Worm (Caenorhabditis elegans) whole organism, mixed stage, embryonic: Measurements from ENCODE around the gene F18E3.10.
"Not testable (repeated sequence)": the region's sequence is repeated elsewhere in the genome, so short reads cannot be mapped to it uniquely, and the experiment has no call there.

Experiments
- M03D4.4 ChIP-seq: sonication (generic microtip); optimal IDR thresholded peaks from 2 replicates; lab custom pipeline; 2017; ENCODE audit warnings: mild to moderate bottlenecking, missing genetic modification characterization, missing compliant biosample characterization
- bed-3 ChIP-seq: fragments of 200-800 bp; sonication (Bioruptor generic); optimal IDR thresholded peaks from 3 replicates; lab custom pipeline; 2018; ENCODE audit warnings: mild to moderate bottlenecking, missing genetic modification characterization, moderate library complexity, missing compliant biosample characterization
- blmp-1 ChIP-seq: fragments of 150-350 bp; optimal IDR thresholded peaks from 2 replicates; lab custom pipeline; 2014; ENCODE audit warnings: missing biosample characterization, missing genetic modification characterization
- ceh-39 ChIP-seq: fragments of 150-350 bp; optimal IDR thresholded peaks from 2 replicates; lab custom pipeline; 2014; ENCODE audit warnings: missing biosample characterization, missing genetic modification characterization
- ceh-43 ChIP-seq: fragments of 200-800 bp; sonication (Bioruptor generic); optimal IDR thresholded peaks from 2 replicates; lab custom pipeline; 2018; ENCODE audit warnings: mild to moderate bottlenecking, missing genetic modification characterization, moderate library complexity, missing compliant biosample characterization
- ceh-83 ChIP-seq: fragments of 200-800 bp; sonication (Bioruptor generic); optimal IDR thresholded peaks from 2 replicates; lab custom pipeline; 2018; ENCODE audit warnings: mild to moderate bottlenecking, missing genetic modification characterization, missing compliant biosample characterization
- drap-1 ChIP-seq: fragments of 200-800 bp; sonication (Bioruptor generic); optimal IDR thresholded peaks from 3 replicates; lab custom pipeline; 2018; ENCODE audit warnings: mild to moderate bottlenecking, missing genetic modification characterization, missing compliant biosample characterization
- elt-1 ChIP-seq: sonication (generic microtip); optimal IDR thresholded peaks from 2 replicates; lab custom pipeline; 2017; ENCODE audit warnings: missing genetic modification characterization, mild to moderate bottlenecking, missing compliant biosample characterization, antibody characterized with exemption, moderate library complexity, borderline replicate concordance; ENCODE audit not compliant: insufficient read depth
- elt-3 ChIP-seq: fragments of 150-350 bp; optimal IDR thresholded peaks from 2 replicates; lab custom pipeline; 2014; ENCODE audit warnings: missing biosample characterization, missing genetic modification characterization
- flh-1 ChIP-seq: fragments of 200-800 bp; sonication (Bioruptor generic); optimal IDR thresholded peaks from 2 replicates; lab custom pipeline; 2018; ENCODE audit warnings: mild to moderate bottlenecking, missing genetic modification characterization, moderate library complexity, missing compliant biosample characterization
- ham-2 ChIP-seq: fragments of 200-800 bp; sonication (Bioruptor generic); optimal IDR thresholded peaks from 2 replicates; lab custom pipeline; 2018; ENCODE audit warnings: mild to moderate bottlenecking, missing genetic modification characterization, missing compliant biosample characterization
- lin-13 ChIP-seq: fragments of 150-350 bp; optimal IDR thresholded peaks from 2 replicates; lab custom pipeline; 2014; ENCODE audit warnings: missing biosample characterization, missing genetic modification characterization
- lin-32 ChIP-seq: fragments of 200-800 bp; sonication (Bioruptor generic); optimal IDR thresholded peaks from 2 replicates; lab custom pipeline; 2018; ENCODE audit warnings: mild to moderate bottlenecking, missing genetic modification characterization, missing compliant biosample characterization
- lsy-2 ChIP-seq: fragments of 150-350 bp; optimal IDR thresholded peaks from 2 replicates; lab custom pipeline; 2014; ENCODE audit warnings: missing biosample characterization, missing genetic modification characterization
- mep-1 ChIP-seq: fragments of 150-350 bp; optimal IDR thresholded peaks from 2 replicates; lab custom pipeline; 2017; ENCODE audit warnings: missing biosample characterization, missing genetic modification reagents, missing genetic modification characterization, inconsistent platforms
- nhr-12 ChIP-seq: fragments of 150-350 bp; optimal IDR thresholded peaks from 2 replicates; lab custom pipeline; 2014; ENCODE audit warnings: missing biosample characterization, missing genetic modification characterization
- nhr-237 ChIP-seq: fragments of 150-350 bp; optimal IDR thresholded peaks from 2 replicates; lab custom pipeline; 2014; ENCODE audit warnings: missing biosample characterization, missing genetic modification characterization
- nhr-28 ChIP-seq: fragments of 150-350 bp; optimal IDR thresholded peaks from 2 replicates; lab custom pipeline; 2014; ENCODE audit warnings: missing biosample characterization, missing genetic modification characterization
- nhr-76 ChIP-seq: sonication (generic microtip); optimal IDR thresholded peaks from 2 replicates; lab custom pipeline; 2017; ENCODE audit warnings: missing biosample characterization, missing genetic modification characterization
- pha-4 ChIP-seq: fragments of 150-350 bp; optimal IDR thresholded peaks from 2 replicates; lab custom pipeline; 2018; ENCODE audit warnings: missing biosample characterization, missing genetic modification reagents, missing genetic modification characterization
- sem-2 ChIP-seq: fragments of 200-800 bp; sonication (Bioruptor generic); optimal IDR thresholded peaks from 2 replicates; lab custom pipeline; 2018; ENCODE audit warnings: mild to moderate bottlenecking, missing genetic modification characterization, missing compliant biosample characterization
- snpc-4 ChIP-seq: fragments of 150-350 bp; optimal IDR thresholded peaks from 2 replicates; lab custom pipeline; 2014; ENCODE audit warnings: missing biosample characterization, missing genetic modification characterization
- sptf-1 ChIP-seq: sonication (generic microtip); optimal IDR thresholded peaks from 2 replicates; lab custom pipeline; 2017; ENCODE audit warnings: mild to moderate bottlenecking, missing genetic modification characterization, moderate library complexity, missing compliant biosample characterization
- tbx-8 ChIP-seq: fragments of 200-800 bp; sonication (Bioruptor generic); optimal IDR thresholded peaks from 2 replicates; lab custom pipeline; 2018; ENCODE audit warnings: mild to moderate bottlenecking, missing genetic modification characterization, moderate library complexity, missing compliant biosample characterization
- unc-39 ChIP-seq: fragments of 150-350 bp; optimal IDR thresholded peaks from 2 replicates; lab custom pipeline; 2014; ENCODE audit warnings: missing biosample characterization, missing genetic modification characterization
- unc-62 ChIP-seq: fragments of 150-350 bp; optimal IDR thresholded peaks from 2 replicates; lab custom pipeline; 2014; ENCODE audit warnings: missing biosample characterization, missing genetic modification reagents, missing genetic modification characterization
- ztf-11 ChIP-seq: fragments of 150-350 bp; optimal IDR thresholded peaks from 2 replicates; lab custom pipeline; 2014; ENCODE audit warnings: missing biosample characterization, missing genetic modification characterization

The F18E3.10 gene

ce11 chrV:7446965-7447364 lies 22.7 kb upstream of the F18E3.10 start, which contains the start of gene F25E5.5:
TSS of gene F25E5.5 (plus strand) at chrV:7447265.
- TF ChIP-seq elt-1 (tag; lab: Kevin White, UChicago) (no peak), nhr-237 (no peak), nhr-12 (tag; lab: Kevin White, UChicago) (no peak), unc-62 (GFP tag; lab: Kevin White, UChicago) (no peak), drap-1 (GFP tag; lab: Kevin White, UChicago) (no peak), snpc-4 (no peak), ceh-39 (tag; lab: Kevin White, UChicago) (no peak), sptf-1 (tag; lab: Kevin White, UChicago) (no peak), ceh-83 (GFP tag; lab: Kevin White, UChicago) (no peak), lin-32 (GFP tag; lab: Kevin White, UChicago) (no peak), nhr-76 (tag; lab: Kevin White, UChicago) (no peak), flh-1 (GFP tag; lab: Kevin White, UChicago) (no peak), elt-3 (tag; lab: Kevin White, UChicago) (no peak), ham-2 (GFP tag; lab: Kevin White, UChicago) (no peak), mep-1 (tag; lab: Kevin White, UChicago) (no peak), ceh-43 (GFP tag; lab: Kevin White, UChicago) (no peak)

- TF ChIP-seq elt-1 (tag; lab: Kevin White, UChicago); mep-1 (tag; lab: Kevin White, UChicago); pha-4: not testable (repeated sequence)
Observed at ce11 chrV:7444331-7444730, 20.1 kb upstream of the F18E3.10 start, which contains the start of gene nhr-141. TSS of gene nhr-141 (plus strand) at chrV:7444661.

ce11 chrV:7439807-7440206 lies 15.6 kb upstream of the F18E3.10 start, which contains the start of gene try-13:
TSS of gene try-13 (plus strand) at chrV:7440107.
- no peak for TF ChIP-seq ztf-11
- TF ChIP-seq nhr-28 (tag; lab: Kevin White, UChicago), result no peak
- TF ChIP-seq unc-39 (tag; lab: Kevin White, UChicago), result no peak
- no peak for TF ChIP-seq nhr-237
- TF ChIP-seq M03D4.4, result no peak

- no peak for TF ChIP-seq nhr-237
- no peak for TF ChIP-seq unc-39 (tag; lab: Kevin White, UChicago)
- no peak for TF ChIP-seq sem-2 (GFP tag; lab: Kevin White, UChicago)
- TF ChIP-seq lsy-2, result no peak
- no peak for TF ChIP-seq nhr-28 (tag; lab: Kevin White, UChicago)
- TF ChIP-seq tbx-8 (GFP tag; lab: Kevin White, UChicago), result no peak
- no peak for TF ChIP-seq snpc-4
- TF ChIP-seq drap-1 (GFP tag; lab: Kevin White, UChicago), result no peak
- TF ChIP-seq bed-3 (GFP tag; lab: Kevin White, UChicago), result no peak
- TF ChIP-seq ceh-83 (GFP tag; lab: Kevin White, UChicago), result no peak
- TF ChIP-seq ham-2 (GFP tag; lab: Kevin White, UChicago), result no peak
- TF ChIP-seq ztf-11, result no peak
- TF ChIP-seq, all 35 proteins: peak for 0
Observed at ce11 chrV:7437985-7438384, 13.7 kb upstream of the F18E3.10 start, which contains the start of gene F25E5.16. TSS of gene F25E5.16 (plus strand) at chrV:7438285.

ce11 chrV:7437538-7437937 lies 13.3 kb upstream of the F18E3.10 start, which contains the start of gene F25E5.9:
TSS of gene F25E5.9 (minus strand) at chrV:7437919.
- TF ChIP-seq M03D4.4 (no peak), mep-1 (tag; lab: Kevin White, UChicago) (no peak), nhr-12 (tag; lab: Kevin White, UChicago) (no peak), sptf-1 (tag; lab: Kevin White, UChicago) (no peak), elt-3 (tag; lab: Kevin White, UChicago) (no peak), ham-2 (GFP tag; lab: Kevin White, UChicago) (no peak), unc-62 (GFP tag; lab: Kevin White, UChicago) (no peak)
- TF ChIP-seq, all 35 proteins: peak for 0

ce11 chrV:7436911-7437310 lies 12.7 kb upstream of the F18E3.10 start:
- no peak for TF ChIP-seq lin-13 (tag; lab: Kevin White, UChicago)
- no peak for TF ChIP-seq blmp-1 (tag; lab: Kevin White, UChicago)
- no peak for TF ChIP-seq ceh-39 (tag; lab: Kevin White, UChicago)
- no peak for TF ChIP-seq nhr-28 (tag; lab: Kevin White, UChicago)
- no peak for TF ChIP-seq bed-3 (GFP tag; lab: Kevin White, UChicago)
- no peak for TF ChIP-seq lsy-2
- no peak for TF ChIP-seq drap-1 (GFP tag; lab: Kevin White, UChicago)
- no peak for TF ChIP-seq mep-1 (tag; lab: Kevin White, UChicago)
- no peak for TF ChIP-seq ham-2 (GFP tag; lab: Kevin White, UChicago)
- no peak for TF ChIP-seq elt-3 (tag; lab: Kevin White, UChicago)
- no peak for TF ChIP-seq snpc-4
